ENCODE assay signal across 5 worm cellular contexts in genomic region chrIV:11082789-11083235, ce11.
TF ChIP-seq lines count a peak whose summit lies in the region.

No protein-coding gene starts in this region.

TF ChIP-seq in whole organism, L1 larva, 84 proteins besides CTCF, POLR2A, EP300 and RAD21 (continues in another document):
- TF ChIP-seq hpl-2 (GFP tag; optimal IDR thresholded peaks at IDR 0.05; lab: Kevin White, UChicago) (peak; percentile 54), unc-98 (GFP tag; IDR thresholded peaks at IDR 0.05; lab: Robert Waterston, UW) (no peak; the same call in 1 of the 2 replicates), C16A3.4 (tag; optimal IDR thresholded peaks at IDR 0.05; lab: Kevin White, UChicago) (peak; percentile 91), nhr-47 (tag; optimal IDR thresholded peaks at IDR 0.05; lab: Kevin White, UChicago) (peak; percentile 96), grh-1 (GFP tag; IDR thresholded peaks at IDR 0.05; lab: Robert Waterston, UW) (peak; percentile 76), ceh-82 (tag; optimal IDR thresholded peaks at IDR 0.05; lab: Kevin White, UChicago) (peak; percentile 80 to 92 (median 90)), ceh-8 (GFP tag; optimal IDR thresholded peaks at IDR 0.05; lab: Kevin White, UChicago) (peak; percentile 89), F16B12.6 (tag; optimal IDR thresholded peaks at IDR 0.05; lab: Kevin White, UChicago) (peak; percentile 34), Y116A8C.19 (tag; optimal IDR thresholded peaks at IDR 0.05; lab: Kevin White, UChicago; ENCODE audit: borderline replicate concordance) (no peak), ces-1 (GFP tag; optimal IDR thresholded peaks at IDR 0.05; lab: Kevin White, UChicago) (no peak), nhr-19 (GFP tag; conservative IDR thresholded peaks at IDR 0.05; lab: Robert Waterston, UW) (peak; percentile 91), nhr-84 (tag; optimal IDR thresholded peaks at IDR 0.05; lab: Kevin White, UChicago) (no peak), nhr-12 (tag; optimal IDR thresholded peaks at IDR 0.05; lab: Kevin White, UChicago) (no peak), unc-86 (tag; optimal IDR thresholded peaks at IDR 0.05; lab: Kevin White, UChicago) (peak; percentile 92), mab-9 (GFP tag; IDR thresholded peaks at IDR 0.05; lab: Robert Waterston, UW) (peak; percentile 81), zip-4 (GFP tag; optimal IDR thresholded peaks at IDR 0.05; lab: Kevin White, UChicago) (peak; percentile 60), xbp-1 (tag; optimal IDR thresholded peaks at IDR 0.05; lab: Kevin White, UChicago) (peak; percentile 94), pqm-1 (tag; optimal IDR thresholded peaks at IDR 0.05; lab: Kevin White, UChicago) (no peak)

TF ChIP-seq in whole organism, L3 larva, 47 proteins besides CTCF, POLR2A, EP300 and RAD21 (continues in another document):
- TF ChIP-seq nhr-237 (tag; optimal IDR thresholded peaks at IDR 0.05; lab: Kevin White, UChicago) (no peak), ama-1 (optimal IDR thresholded peaks at IDR 0.05; lab: Kevin White, UChicago) (peak; percentile 89), lin-15B (tag; optimal IDR thresholded peaks at IDR 0.05; lab: Kevin White, UChicago) (peak; percentile 83), elt-2 (tag; optimal IDR thresholded peaks at IDR 0.05; lab: Kevin White, UChicago) (peak; percentile 80), egl-27 (tag; optimal IDR thresholded peaks at IDR 0.05; lab: Kevin White, UChicago) (peak; percentile 91), nhr-43 (tag; optimal IDR thresholded peaks at IDR 0.05; lab: Kevin White, UChicago; ENCODE audit: poor library complexity, severe bottlenecking) (peak; percentile 86), egl-5 (tag; optimal IDR thresholded peaks at IDR 0.05; lab: Kevin White, UChicago) (peak; percentile 96), fkh-2 (tag; optimal IDR thresholded peaks at IDR 0.05; lab: Kevin White, UChicago) (peak; percentile 37), unc-39 (tag; optimal IDR thresholded peaks at IDR 0.05; lab: Kevin White, UChicago) (no peak), pqm-1 (tag; optimal IDR thresholded peaks at IDR 0.05; lab: Kevin White, UChicago) (peak; percentile 41), tbx-2 (tag; optimal IDR thresholded peaks at IDR 0.05; lab: Kevin White, UChicago) (peak; percentile 86), eor-1 (tag; optimal IDR thresholded peaks at IDR 0.05; lab: Kevin White, UChicago) (no peak), ceh-28 (tag; optimal IDR thresholded peaks at IDR 0.05; lab: Kevin White, UChicago) (peak; percentile 96), elt-1 (tag; optimal IDR thresholded peaks at IDR 0.05; lab: Kevin White, UChicago) (peak; percentile 12), zag-1 (tag; optimal IDR thresholded peaks at IDR 0.05; lab: Kevin White, UChicago) (peak; percentile 91), ztf-11 (tag; optimal IDR thresholded peaks at IDR 0.05; lab: Kevin White, UChicago) (no peak), ztf-4 (tag; optimal IDR thresholded peaks at IDR 0.05; lab: Kevin White, UChicago) (peak; percentile 20), ceh-16 (tag; optimal IDR thresholded peaks at IDR 0.05; lab: Kevin White, UChicago) (no peak), nhr-77 (tag; optimal IDR thresholded peaks at IDR 0.05; lab: Kevin White, UChicago) (peak; percentile 16)

TF ChIP-seq in whole organism, early embryonic, 17 proteins besides CTCF, POLR2A, EP300 and RAD21:
- 0 out of 2 replicates have a peak, but pooled peaks have one; percentile 9 for TF ChIP-seq tbx-37 (GFP tag; conservative IDR thresholded peaks at IDR 0.05; lab: Robert Waterston, UW)
- TF ChIP-seq sea-1 (GFP tag; conservative IDR thresholded peaks at IDR 0.05; lab: Robert Waterston, UW) = no peak
- no peak for TF ChIP-seq ama-1 (optimal IDR thresholded peaks at IDR 0.05; lab: Kevin White, UChicago)
- no peak for TF ChIP-seq tra-4 (tag; optimal IDR thresholded peaks at IDR 0.05; lab: Kevin White, UChicago)
- TF ChIP-seq pes-1 (GFP tag; IDR thresholded peaks at IDR 0.05; lab: Robert Waterston, UW) = no peak
- TF ChIP-seq scrt-1 (GFP tag; IDR thresholded peaks at IDR 0.05; lab: Robert Waterston, UW) = no peak
- no peak for TF ChIP-seq tbx-11 (GFP tag; IDR thresholded peaks at IDR 0.05; lab: Robert Waterston, UW)
- no peak for TF ChIP-seq flt-1 (GFP tag; IDR thresholded peaks at IDR 0.05; lab: Robert Waterston, UW)
- TF ChIP-seq ceh-36 (tag; optimal IDR thresholded peaks at IDR 0.05; lab: Kevin White, UChicago) = no peak
- TF ChIP-seq B0310.2 (tag; optimal IDR thresholded peaks at IDR 0.05; lab: Kevin White, UChicago) = no peak
- no peak for TF ChIP-seq ceh-13 (GFP tag; optimal IDR thresholded peaks at IDR 0.05; lab: Kevin White, UChicago)
- TF ChIP-seq hmg-4 (GFP tag; optimal IDR thresholded peaks at IDR 0.05; lab: Kevin White, UChicago) = peak; percentile 51
- TF ChIP-seq aly-1 (tag; optimal IDR thresholded peaks at IDR 0.05; lab: Kevin White, UChicago) = no peak
- TF ChIP-seq hnd-1 (tag; optimal IDR thresholded peaks at IDR 0.05; lab: Kevin White, UChicago) = no peak
- peak; percentile 80 for TF ChIP-seq F13C5.2 (tag; optimal IDR thresholded peaks at IDR 0.05; lab: Kevin White, UChicago)
- no peak for TF ChIP-seq hmbx-1 (tag; optimal IDR thresholded peaks at IDR 0.05; lab: Kevin White, UChicago)
- no peak for TF ChIP-seq ets-7 (tag; optimal IDR thresholded peaks at IDR 0.05; lab: Kevin White, UChicago)
TF ChIP-seq in whole organism, early embryonic: peak in this region for 3.

TF ChIP-seq in whole organism, midembryonic, 9 proteins besides CTCF, POLR2A, EP300 and RAD21:
- peak; percentile 91 for TF ChIP-seq T22C8.4 (GFP tag; IDR thresholded peaks at IDR 0.05; lab: Robert Waterston, UW)
- no peak for TF ChIP-seq med-1 (GFP tag; optimal IDR thresholded peaks at IDR 0.05; lab: Kevin White, UChicago; ENCODE audit: insufficient read depth)
- TF ChIP-seq ztf-23 (GFP tag; IDR thresholded peaks at IDR 0.05; lab: Robert Waterston, UW) = peak; percentile 70
- TF ChIP-seq cog-1 (tag; optimal IDR thresholded peaks at IDR 0.05; lab: Kevin White, UChicago) = peak; percentile 63

TF ChIP-seq in whole organism, young adult, 124 proteins besides CTCF, POLR2A, EP300 and RAD21 (continues in another document):
- TF ChIP-seq madf-6 (GFP tag; IDR thresholded peaks at IDR 0.05; lab: Robert Waterston, UW) (peak; percentile 12; the same call in 1 of the 2 replicates), Y67H2A.10 (GFP tag; conservative IDR thresholded peaks at IDR 0.05; lab: Robert Waterston, UW) (peak; percentile 54; the same call in 1 of the 2 replicates), ZK185.1 (tag; optimal IDR thresholded peaks at IDR 0.05; lab: Kevin White, UChicago; ENCODE audit: poor library complexity, severe bottlenecking) (peak; percentile 91), F57A8.1 (GFP tag; optimal IDR thresholded peaks at IDR 0.05; lab: Kevin White, UChicago) (no peak), madf-8 (GFP tag; conservative IDR thresholded peaks at IDR 0.05; lab: Robert Waterston, UW) (no peak), lir-1 (GFP tag; conservative IDR thresholded peaks at IDR 0.05; lab: Robert Waterston, UW) (peak; percentile 97), mes-4 (tag; optimal IDR thresholded peaks at IDR 0.05; lab: Kevin White, UChicago) (no peak), snpc-1.3 (tag; optimal IDR thresholded peaks at IDR 0.05; lab: Kevin White, UChicago; ENCODE audit: insufficient read depth) (no peak), ztf-26 (tag; optimal IDR thresholded peaks at IDR 0.05; lab: Kevin White, UChicago) (peak; percentile 81), attf-3 (GFP tag; conservative IDR thresholded peaks at IDR 0.05; lab: Robert Waterston, UW) (no peak), T07F8.4 (tag; optimal IDR thresholded peaks at IDR 0.05; lab: Kevin White, UChicago) (peak; percentile 59), hsf-1 (GFP tag; IDR thresholded peaks at IDR 0.05; lab: Robert Waterston, UW) (0 out of 2 replicates have a peak, but pooled peaks have one; percentile 6), sdz-38 (tag; optimal IDR thresholded peaks at IDR 0.05; lab: Kevin White, UChicago) (no peak), snpc-1.1 (tag; optimal IDR thresholded peaks at IDR 0.05; lab: Kevin White, UChicago; ENCODE audit: insufficient read depth) (no peak), hmg-1.2 (GFP tag; IDR thresholded peaks at IDR 0.05; lab: Robert Waterston, UW) (peak; percentile 94), C17E4.6 (GFP tag; IDR thresholded peaks at IDR 0.05; lab: Robert Waterston, UW) (0 out of 2 replicates have a peak, but pooled peaks have one; percentile 41), lag-1 (GFP tag; IDR thresholded peaks at IDR 0.05; lab: Robert Waterston, UW) (no peak), nhr-27 (tag; optimal IDR thresholded peaks at IDR 0.05; lab: Kevin White, UChicago) (no peak), ccch-3 (GFP tag; optimal IDR thresholded peaks at IDR 0.05; lab: Kevin White, UChicago) (no peak), rcor-1 (GFP tag; IDR thresholded peaks at IDR 0.05; lab: Robert Waterston, UW) (peak; percentile 63), K11D2.4 (GFP tag; IDR thresholded peaks at IDR 0.05; lab: Robert Waterston, UW) (peak; percentile 86; the same call in 1 of the 2 replicates), zim-3 (tag; optimal IDR thresholded peaks at IDR 0.05; lab: Kevin White, UChicago) (peak; percentile 44), hlh-12 (tag; optimal IDR thresholded peaks at IDR 0.05; lab: Kevin White, UChicago) (no peak), ztf-6 (GFP tag; IDR thresholded peaks at IDR 0.05; lab: Robert Waterston, UW) (no peak; the same call in 1 of the 2 replicates), pbrm-1 (GFP tag; IDR thresholded peaks at IDR 0.05; lab: Robert Waterston, UW) (peak; percentile 82; the same call in 1 of the 2 replicates), sea-2 (GFP tag; IDR thresholded peaks at IDR 0.05; lab: Robert Waterston, UW) (no peak), nhr-80 (tag; optimal IDR thresholded peaks at IDR 0.05; lab: Kevin White, UChicago) (peak; percentile 75), ztf-3 (GFP tag; optimal IDR thresholded peaks at IDR 0.05; lab: Kevin White, UChicago) (no peak), nhr-120 (GFP tag; IDR thresholded peaks at IDR 0.05; lab: Robert Waterston, UW) (no peak), B0019.2 (GFP tag; conservative IDR thresholded peaks at IDR 0.05; lab: Robert Waterston, UW) (no peak), rec-8 (tag; optimal IDR thresholded peaks at IDR 0.05; lab: Kevin White, UChicago) (peak in 1 of 2 experiments; percentile 7), ets-4 (GFP tag; optimal IDR thresholded peaks at IDR 0.05; lab: Kevin White, UChicago) (peak; percentile 73), egl-18 (GFP tag; IDR thresholded peaks at IDR 0.05; lab: Robert Waterston, UW) (peak; percentile 78; the same call in 1 of the 2 replicates), madf-10 (tag; optimal IDR thresholded peaks at IDR 0.05; lab: Kevin White, UChicago) (peak; percentile 84), F55B11.4 (tag; optimal IDR thresholded peaks at IDR 0.05; lab: Kevin White, UChicago; ENCODE audit: borderline replicate concordance, insufficient read depth) (no peak), ztf-25 (GFP tag; IDR thresholded peaks at IDR 0.05; lab: Robert Waterston, UW) (0 out of 2 replicates have a peak, but pooled peaks have one; percentile 26), dox-1 (GFP tag; IDR thresholded peaks at IDR 0.05; lab: Robert Waterston, UW) (peak; percentile 83), tbx-9 (tag; optimal IDR thresholded peaks at IDR 0.05; lab: Kevin White, UChicago; ENCODE audit: borderline replicate concordance) (no peak)

Comparison
In these comparisons a context has a peak if more than half of its experiments do, and no peak if none do; other contexts are left out.
1. Of the 8 proteins assayed by ChIP-seq in both whole organism, young adult and whole organism, L1 larva: peak only in whole organism, young adult: unc-62; only in whole organism, L1 larva: dpl-1, efl-1 and unc-130; in both: ama-1, nhr-90 and snpc-4; in neither: 0; mixed calls (peak in some experiments, not most) for 1.